Worm (Caenorhabditis elegans) whole organism, young adult: ENCODE data around the gene rgs-3.

Experiments used
- T26A5.8 ChIP-seq: sonication (generic microtip); optimal IDR thresholded peaks from 2 replicates; lab custom pipeline; 2016; ENCODE audit warnings: missing genetic modification characterization, missing compliant biosample characterization
- ama-1 ChIP-seq, 3 experiments: fragments of 150-350 bp in 1 of 3; sonication (generic microtip) in 2 of 3; optimal IDR thresholded peaks; 2 replicates each; lab custom pipeline; 2014 to 2018; ENCODE audit warnings: missing biosample characterization in 2 of 3, missing genetic modification characterization in 2 of 3, missing genetic modification reagents in 2 of 3
- cebp-2 ChIP-seq: fragments of 200-800 bp; sonication (Bioruptor generic); IDR thresholded peaks from 2 replicates; pipeline ENCODE4 v1.3.6; 2022; ENCODE audit warnings: missing genetic modification characterization, missing compliant biosample characterization
- dpl-1 ChIP-seq: fragments of 150-350 bp; optimal IDR thresholded peaks from 2 replicates; lab custom pipeline; 2014; ENCODE audit warnings: missing biosample characterization, missing genetic modification reagents, missing genetic modification characterization
- efl-1 ChIP-seq: fragments of 150-350 bp; optimal IDR thresholded peaks from 2 replicates; lab custom pipeline; 2014; ENCODE audit warnings: missing biosample characterization, missing genetic modification reagents, missing genetic modification characterization
- egrh-3 ChIP-seq: fragments of 200-800 bp; sonication (Bioruptor generic); IDR thresholded peaks from 2 replicates; pipeline ENCODE4 v1.3.6; 2022; ENCODE audit warnings: missing genetic modification reagents, missing genetic modification characterization, missing compliant biosample characterization
- hmg-1.2 ChIP-seq: fragments of 200-800 bp; sonication (Bioruptor generic); IDR thresholded peaks from 2 replicates; pipeline ENCODE4 v1.3.6; 2022; ENCODE audit warnings: missing genetic modification reagents, missing genetic modification characterization, missing compliant biosample characterization
- mes-4 ChIP-seq: sonication (generic microtip); optimal IDR thresholded peaks from 2 replicates; lab custom pipeline; 2016; ENCODE audit warnings: missing genotype, missing genetic modification characterization, missing compliant biosample characterization
- nfya-1 ChIP-seq: sonication (generic microtip); optimal IDR thresholded peaks from 2 replicates; lab custom pipeline; 2017; ENCODE audit warnings: antibody characterized with exemption, missing compliant biosample characterization, missing genetic modification characterization, borderline replicate concordance; ENCODE audit not compliant: insufficient read depth
- pha-4 ChIP-seq: fragments of 150-350 bp; sonication (generic microtip); optimal IDR thresholded peaks from 2 replicates; lab custom pipeline; 2014; ENCODE audit warnings: missing biosample characterization, missing genetic modification reagents, missing genetic modification characterization
- sea-2 ChIP-seq: fragments of 200-800 bp; sonication (Bioruptor generic); IDR thresholded peaks from 2 replicates; pipeline ENCODE4 v1.3.6; 2022; ENCODE audit warnings: missing genetic modification characterization, missing compliant biosample characterization
- snpc-4 ChIP-seq, 5 experiments: fragments of 150-350 bp in 1 of 5; sonication (generic microtip) in 4 of 5; optimal IDR thresholded peaks; 2 replicates each; lab custom pipeline; 2014 to 2018; ENCODE audit warnings: missing genetic modification characterization in 5 of 5, missing biosample characterization in 3 of 5, antibody characterized with exemption in 2 of 5, mild to moderate bottlenecking in 2 of 5, missing compliant biosample characterization in 2 of 5, missing genotype in 2 of 5, moderate library complexity in 2 of 5, missing genetic modification reagents in 1 of 5
- ztf-22 ChIP-seq: fragments of 200-800 bp; sonication (Bioruptor generic); optimal IDR thresholded peaks from 2 replicates; lab custom pipeline; 2018; ENCODE audit warnings: mild to moderate bottlenecking, missing genetic modification characterization, moderate library complexity, missing compliant biosample characterization

DNA sequence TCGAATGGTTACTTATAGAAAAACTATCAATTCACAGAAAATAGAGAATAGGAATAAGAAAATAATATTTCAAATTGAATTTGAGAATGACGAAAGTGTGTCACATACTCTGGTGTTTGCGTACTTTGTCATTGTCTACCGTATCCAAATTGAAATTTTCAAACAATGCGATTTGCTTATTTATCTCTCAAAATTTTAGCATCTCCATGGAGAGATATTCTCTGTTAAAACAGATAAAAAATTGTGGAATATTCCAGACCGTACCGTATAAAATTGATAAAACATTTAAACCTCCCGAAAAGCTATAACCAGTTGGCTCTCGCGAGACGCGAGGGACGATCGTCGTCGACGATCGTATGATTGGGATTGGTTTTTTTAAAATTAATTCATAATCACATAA is 18.9 kb upstream of the rgs-3 start, which contains the start of gene fbf-1:
- TF ChIP-seq nfya-1 (tag; lab: Kevin White, UChicago) (no peak), hmg-1.2 (GFP tag; lab: Robert Waterston, UW) (no peak), efl-1 (GFP tag; lab: Kevin White, UChicago) (no peak), snpc-4 (GFP tag; optimal IDR thresholded peaks at IDR 0.05; lab: Kevin White, UChicago) (no peak), snpc-4 (tag; optimal IDR thresholded peaks at IDR 0.05; lab: Kevin White, UChicago) (no peak), cebp-2 (GFP tag; lab: Robert Waterston, UW) (no peak), mes-4 (tag; lab: Kevin White, UChicago) (no peak), dpl-1 (no peak), T26A5.8 (tag; lab: Kevin White, UChicago) (no peak), pha-4 (no peak), ama-1 (optimal IDR thresholded peaks at IDR 0.05; lab: Kevin White, UChicago) (no peak), ama-1 (GFP tag; optimal IDR thresholded peaks at IDR 0.05; lab: Kevin White, UChicago) (no peak), ztf-22 (no peak), sea-2 (no peak), egrh-3 (GFP tag; lab: Robert Waterston, UW) (no peak)
